Fruit fly (Drosophila melanogaster): ENCODE data around the gene Fer1.

Fer1 gene

DNA sequence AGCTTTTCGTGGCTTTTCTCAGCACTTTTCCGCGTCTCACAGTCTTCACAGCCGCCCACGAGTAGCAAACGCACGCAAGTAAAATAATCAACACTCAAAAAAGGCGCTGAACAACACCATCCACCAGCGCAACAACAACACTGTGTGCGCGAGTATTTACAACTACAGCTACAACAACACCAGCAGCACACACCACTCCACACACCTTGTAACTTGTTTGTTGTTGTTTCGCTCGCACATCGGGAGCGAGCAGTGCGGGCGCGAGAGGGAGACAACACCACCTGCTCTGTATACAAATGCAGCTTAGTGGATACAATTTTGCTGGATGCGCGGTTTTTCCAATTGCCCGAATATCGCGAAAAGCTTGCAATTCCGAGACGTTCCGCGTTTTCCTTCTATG lies 12.3 kb upstream of the Fer1 start (continued):
- TF ChIP-seq kah (GFP tag; optimal IDR thresholded peaks at IDR 0.05), result peak; percentile 90
- TF ChIP-seq Bgb (GFP tag; IDR thresholded peaks at IDR 0.05; ENCODE audit: partially characterized antibody), result peak; percentile 8; the same call in 1 of the 2 replicates
- TF ChIP-seq CG12071 (GFP tag; optimal IDR thresholded peaks at IDR 0.05), result peak; percentile 23
- TF ChIP-seq Aef1 (GFP tag; IDR thresholded peaks at IDR 0.05), result peak; percentile 77
- TF ChIP-seq CG8478 (optimal IDR thresholded peaks at IDR 0.05), result peak; percentile 94
- peak; percentile 96 for TF ChIP-seq CG4617 (GFP tag; optimal IDR thresholded peaks at IDR 0.05; ENCODE audit: borderline replicate concordance)
- peak; percentile 82 for TF ChIP-seq sd (tag; optimal IDR thresholded peaks at IDR 0.05)
- no peak for TF ChIP-seq CrebB (tag; optimal IDR thresholded peaks at IDR 0.05)
- peak; percentile 92 for TF ChIP-seq cg (GFP tag; optimal IDR thresholded peaks at IDR 0.05)
- peak; percentile 88 for TF ChIP-seq CG15479 (GFP tag; optimal IDR thresholded peaks at IDR 0.05)
- TF ChIP-seq CG8388 (GFP tag; optimal IDR thresholded peaks at IDR 0.05), result no peak
- TF ChIP-seq chinmo (GFP tag; IDR thresholded peaks at IDR 0.05; ENCODE audit: partially characterized antibody), result peak; percentile 90
- TF ChIP-seq CG4424 (GFP tag; optimal IDR thresholded peaks at IDR 0.05), result no peak
- peak; percentile 84 for TF ChIP-seq sr (GFP tag; IDR thresholded peaks at IDR 0.05)
- peak; percentile 72 for TF ChIP-seq HmgD (GFP tag; optimal IDR thresholded peaks at IDR 0.05)
- TF ChIP-seq pros (GFP tag; optimal IDR thresholded peaks at IDR 0.05), result peak; percentile 35
- TF ChIP-seq Hr39 (optimal IDR thresholded peaks at IDR 0.05), result no peak
- peak; percentile 80 for TF ChIP-seq mirr (GFP tag; optimal IDR thresholded peaks at IDR 0.05)
- peak; percentile 66 for TF ChIP-seq ci (GFP tag; IDR thresholded peaks at IDR 0.05)
- TF ChIP-seq CG34376 (GFP tag; optimal IDR thresholded peaks at IDR 0.05), result no peak
- no peak for TF ChIP-seq Gug (GFP tag; IDR thresholded peaks at IDR 0.05)
- peak; percentile 8 for TF ChIP-seq Dp (GFP tag; optimal IDR thresholded peaks at IDR 0.05)
- peak; percentile 55 for TF ChIP-seq chm (GFP tag; IDR thresholded peaks at IDR 0.05)
- TF ChIP-seq CG2199 (GFP tag; IDR thresholded peaks at IDR 0.05), result peak; percentile 66; the same call in 1 of the 3 replicates
- TF ChIP-seq CG33213 (GFP tag; optimal IDR thresholded peaks at IDR 0.05), result no peak
- TF ChIP-seq CG13894 (tag; optimal IDR thresholded peaks at IDR 0.05), result no peak
- TF ChIP-seq D (optimal IDR thresholded peaks at IDR 0.05), result peak; percentile 38
- no peak for TF ChIP-seq D (GFP tag; optimal IDR thresholded peaks at IDR 0.05)
- peak; percentile 33; the same call in 1 of the 2 replicates for TF ChIP-seq crol (GFP tag; IDR thresholded peaks at IDR 0.05)
- no peak for TF ChIP-seq CG9437 (GFP tag; optimal IDR thresholded peaks at IDR 0.05)
- no peak for TF ChIP-seq dpn (GFP tag; optimal IDR thresholded peaks at IDR 0.05)

DNA sequence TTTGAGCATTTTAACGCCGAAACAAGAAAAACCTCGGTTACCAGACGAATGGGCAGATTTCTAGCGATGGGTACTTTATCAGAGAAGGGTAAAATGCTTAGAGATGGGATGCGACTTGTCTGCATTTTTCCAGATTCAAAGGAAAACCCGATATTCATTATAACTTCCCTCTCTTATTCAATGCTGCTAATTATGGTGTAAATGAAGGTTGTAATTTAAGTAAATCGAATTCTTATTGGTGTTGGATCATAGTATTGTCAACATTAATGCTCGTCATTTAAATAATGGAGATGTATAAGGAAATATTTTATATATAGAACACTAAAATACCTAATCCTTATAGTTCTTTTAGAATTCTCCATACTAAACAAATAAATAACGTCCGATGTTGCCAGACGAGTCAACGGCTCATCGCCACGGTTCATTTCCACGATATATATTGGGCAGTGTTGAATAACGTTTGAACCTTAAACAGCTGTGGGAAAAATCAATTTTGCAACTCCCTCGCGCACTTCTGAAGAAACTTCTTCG lies 11.8 kb upstream of the Fer1 start, which contains the start of the genes Alh and CG10098:
Gene Alh, minus strand, starts transcription at position 77 of the 531 bp plus-strand sequence.
Gene CG10098, plus strand, starts transcription at position 440 of the 531 bp plus-strand sequence.
- TF ChIP-seq CG3407 (GFP tag; optimal IDR thresholded peaks at IDR 0.05) (peak; percentile 59), CG8290 (GFP tag; optimal IDR thresholded peaks at IDR 0.05) (peak; percentile 70), CG8290 (tag; optimal IDR thresholded peaks at IDR 0.05) (peak; percentile 46 to 69), CG43689 (GFP tag; IDR thresholded peaks at IDR 0.05) (peak; percentile 67), mirr (GFP tag; optimal IDR thresholded peaks at IDR 0.05) (no peak), Xbp1 (GFP tag; optimal IDR thresholded peaks at IDR 0.05) (peak; percentile 93), Hr78 (GFP tag; optimal IDR thresholded peaks at IDR 0.05) (peak in 1 of 2 experiments; percentile 53), gfzf (GFP tag; optimal IDR thresholded peaks at IDR 0.05) (peak; percentile 38), CG7556 (GFP tag; optimal IDR thresholded peaks at IDR 0.05) (peak; percentile 69), al (GFP tag; IDR thresholded peaks at IDR 0.05) (peak; percentile 80), nerfin-2 (GFP tag; IDR thresholded peaks at IDR 0.05; ENCODE audit: partially characterized antibody) (peak; percentile 44; the same call in 1 of the 2 replicates), twi (tag; optimal IDR thresholded peaks at IDR 0.05) (peak; percentile 71), vnd (GFP tag; IDR thresholded peaks at IDR 0.05; ENCODE audit: partially characterized antibody) (peak; percentile 71), CG1603 (tag; optimal IDR thresholded peaks at IDR 0.05) (peak; percentile 55), CG2712 (tag; optimal IDR thresholded peaks at IDR 0.05) (peak; percentile 85), Hand (GFP tag; optimal IDR thresholded peaks at IDR 0.05) (peak; percentile 29), CG12769 (tag; optimal IDR thresholded peaks at IDR 0.05) (peak; percentile 78), CG33213 (GFP tag; optimal IDR thresholded peaks at IDR 0.05) (peak; percentile 83), sens-2 (GFP tag; IDR thresholded peaks at IDR 0.05) (peak; percentile 59; the same call in 1 of the 2 replicates), dm (GFP tag; optimal IDR thresholded peaks at IDR 0.05) (peak; percentile 75), CG11560 (tag; IDR thresholded peaks at IDR 0.05) (peak; percentile 58; the same call in 2 of the 3 replicates), CG6272 (GFP tag; IDR thresholded peaks at IDR 0.05) (peak; percentile 77)

Measured in whole organism, embryonic.